Fruit fly (Drosophila melanogaster): Measurements from ENCODE around the gene CG6813.

dm6 chr3R:11665925-11666687 lies 39.7 kb upstream of the CG6813 start:
- TF ChIP-seq CG34367 (tag; optimal IDR thresholded peaks at IDR 0.05) (no peak), EcR (GFP tag; optimal IDR thresholded peaks at IDR 0.05) (no peak), Pif1B (GFP tag; optimal IDR thresholded peaks at IDR 0.05) (no peak), CG15710 (tag; optimal IDR thresholded peaks at IDR 0.05) (no peak)

Data from whole organism, pupa.